Fruit fly (Drosophila melanogaster): Measurements from ENCODE around the gene ppk21.

ppk21 gene

dm6 chr3R:29705789-29706303 lies 41.3 kb downstream of the ppk21 start (continued):
- TF ChIP-seq Hsf (GFP tag; optimal IDR thresholded peaks at IDR 0.05) (no peak), oc (tag; optimal IDR thresholded peaks at IDR 0.05) (no peak), CG3995 (GFP tag; optimal IDR thresholded peaks at IDR 0.05) (no peak), CG31441 (GFP tag; IDR thresholded peaks at IDR 0.05) (peak; percentile 46), scrt (GFP tag; optimal IDR thresholded peaks at IDR 0.05) (no peak), CG2129 (GFP tag; IDR thresholded peaks at IDR 0.05; ENCODE audit: partially characterized antibody) (no peak), CG31224 (GFP tag; IDR thresholded peaks at IDR 0.05) (no peak), CG10979 (tag; optimal IDR thresholded peaks at IDR 0.05) (peak; percentile 23), CG1792 (GFP tag; optimal IDR thresholded peaks at IDR 0.05) (no peak), CG13775 (GFP tag; optimal IDR thresholded peaks at IDR 0.05) (no peak), zfh2 (GFP tag; optimal IDR thresholded peaks at IDR 0.05) (no peak), Hand (GFP tag; optimal IDR thresholded peaks at IDR 0.05) (no peak), Ravus (GFP tag; IDR thresholded peaks at IDR 0.05) (no peak), az2 (GFP tag; optimal IDR thresholded peaks at IDR 0.05) (peak; percentile 15), CG18262 (tag; optimal IDR thresholded peaks at IDR 0.05) (peak; percentile 2), crp (GFP tag; optimal IDR thresholded peaks at IDR 0.05) (no peak), p53 (GFP tag; optimal IDR thresholded peaks at IDR 0.05) (no peak), CG10267 (tag; optimal IDR thresholded peaks at IDR 0.05) (peak; percentile 1), Neu2 (GFP tag; optimal IDR thresholded peaks at IDR 0.05; ENCODE audit: borderline replicate concordance) (no peak), MTF-1 (GFP tag; optimal IDR thresholded peaks at IDR 0.05; ENCODE audit: borderline replicate concordance) (no peak), HHEX (GFP tag; optimal IDR thresholded peaks at IDR 0.05) (no peak), CG17186 (GFP tag; optimal IDR thresholded peaks at IDR 0.05) (no peak), CG14014 (GFP tag; IDR thresholded peaks at IDR 0.05) (no peak), CG9215 (GFP tag; IDR thresholded peaks at IDR 0.05) (no peak), Blimp-1 (GFP tag; optimal IDR thresholded peaks at IDR 0.05) (peak; percentile 31), row (GFP tag; IDR thresholded peaks at IDR 0.05) (peak; percentile 60), CG11504 (tag; optimal IDR thresholded peaks at IDR 0.05) (peak; percentile 36), CG2875 (GFP tag; optimal IDR thresholded peaks at IDR 0.05) (no peak), CG4707 (GFP tag; optimal IDR thresholded peaks at IDR 0.05) (no peak), D19A (tag; optimal IDR thresholded peaks at IDR 0.05) (peak; percentile 32), Abd-B (GFP tag; optimal IDR thresholded peaks at IDR 0.05) (no peak), stwl (tag; optimal IDR thresholded peaks at IDR 0.05) (no peak), CG10959 (GFP tag; IDR thresholded peaks at IDR 0.05) (no peak), Hr51 (GFP tag; optimal IDR thresholded peaks at IDR 0.05) (peak in 1 of 2 experiments; percentile 60), sisA (GFP tag; IDR thresholded peaks at IDR 0.05) (peak; percentile 37; the same call in 1 of the 2 replicates), pan (optimal IDR thresholded peaks at IDR 0.05) (no peak), pan (GFP tag; optimal IDR thresholded peaks at IDR 0.05 in 1 of 2, IDR thresholded peaks at IDR 0.05 in 1 of 2) (no peak), CG2202 (tag; optimal IDR thresholded peaks at IDR 0.05) (no peak), CG17328 (GFP tag; IDR thresholded peaks at IDR 0.05) (0 out of 2 replicates have a peak, but pooled peaks have one; percentile 7), prd (optimal IDR thresholded peaks at IDR 0.05) (no peak), prd (GFP tag; IDR thresholded peaks at IDR 0.05) (no peak), CG2199 (GFP tag; IDR thresholded peaks at IDR 0.05) (no peak), grau (tag; optimal IDR thresholded peaks at IDR 0.05) (peak; percentile 14), cwo (GFP tag; optimal IDR thresholded peaks at IDR 0.05) (no peak), Mad (GFP tag; optimal IDR thresholded peaks at IDR 0.05) (no peak), CG11247 (GFP tag; IDR thresholded peaks at IDR 0.05) (no peak), CG4424 (GFP tag; optimal IDR thresholded peaks at IDR 0.05) (no peak), CG7745 (tag; optimal IDR thresholded peaks at IDR 0.05) (no peak), CG3726 (GFP tag; IDR thresholded peaks at IDR 0.05) (no peak)

Data from whole organism, embryonic.